Worm (Caenorhabditis elegans): ENCODE results near the gene cyn-10.

DNA sequence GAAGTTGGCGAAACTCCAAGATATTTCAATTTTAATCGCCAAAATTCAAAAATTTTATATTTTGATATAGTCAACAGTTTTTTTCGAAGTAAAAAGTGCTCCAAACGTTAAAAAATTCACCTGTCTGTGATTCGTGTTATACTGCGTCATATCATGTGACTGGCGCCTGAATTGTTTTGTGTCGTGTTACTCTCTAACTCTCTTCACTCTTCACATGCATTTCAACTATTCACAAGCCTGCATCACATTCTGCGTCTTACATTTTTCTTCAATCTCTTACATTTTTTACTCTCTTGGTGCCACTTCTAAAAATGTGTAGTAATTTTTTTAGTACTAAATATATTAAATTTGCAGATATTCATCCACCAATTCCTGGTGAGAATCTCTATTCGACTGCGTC is 15.3 kb upstream of the cyn-10 start, which contains the start of gene flcn-1:
- no peak for TF ChIP-seq Y5F2A.4 (GFP tag; optimal IDR thresholded peaks at IDR 0.05)
- no peak for TF ChIP-seq ama-1 (optimal IDR thresholded peaks at IDR 0.05)
- TF ChIP-seq saeg-2 (GFP tag; IDR thresholded peaks at IDR 0.05): no peak
- TF ChIP-seq nhr-28 (tag; optimal IDR thresholded peaks at IDR 0.05): peak; percentile 33
- no peak for TF ChIP-seq nhr-6 (tag; optimal IDR thresholded peaks at IDR 0.05)
- TF ChIP-seq pha-4 (GFP tag; IDR thresholded peaks at IDR 0.05): no peak
- TF ChIP-seq pha-4 (tag; optimal IDR thresholded peaks at IDR 0.05): peak; percentile 38
- TF ChIP-seq lsy-2 (tag; optimal IDR thresholded peaks at IDR 0.05): peak in 1 of 2 experiments; percentile 70
- TF ChIP-seq D1046.2 (GFP tag; IDR thresholded peaks at IDR 0.05): no peak
- TF ChIP-seq mdl-1 (tag; optimal IDR thresholded peaks at IDR 0.05): peak in 1 of 2 experiments; percentile 34
- no peak for TF ChIP-seq ces-1 (GFP tag; optimal IDR thresholded peaks at IDR 0.05)
- no peak for TF ChIP-seq nhr-77 (tag; optimal IDR thresholded peaks at IDR 0.05)
- peak in 1 of 2 experiments; percentile 50 for TF ChIP-seq unc-62 (GFP tag; optimal IDR thresholded peaks at IDR 0.05 in 1 of 2)
- no peak for TF ChIP-seq unc-62 (tag; optimal IDR thresholded peaks at IDR 0.05)
- no peak for TF ChIP-seq mxl-2 (GFP tag; conservative IDR thresholded peaks at IDR 0.05)
